Fruit fly (Drosophila melanogaster): Measurements from ENCODE around the gene Pomp.

The Pomp gene

dm6 chr2L:20802839-20803238, 15.4 kb downstream of the Pomp start (continued):
- TF ChIP-seq CG6175 (GFP tag; IDR thresholded peaks at IDR 0.05) (no peak), dmrt99B (tag; optimal IDR thresholded peaks at IDR 0.05) (peak; percentile 17), CG1647 (GFP tag; optimal IDR thresholded peaks at IDR 0.05) (no peak), Ssrp (tag; optimal IDR thresholded peaks at IDR 0.05) (no peak), sisA (GFP tag; IDR thresholded peaks at IDR 0.05) (peak; percentile 40), Camta (GFP tag; optimal IDR thresholded peaks at IDR 0.05) (no peak), dan (GFP tag; IDR thresholded peaks at IDR 0.05) (no peak), CG6689 (GFP tag; IDR thresholded peaks at IDR 0.05) (no peak), tll (GFP tag; optimal IDR thresholded peaks at IDR 0.05) (no peak), Hr39 (optimal IDR thresholded peaks at IDR 0.05) (no peak), Bdp1 (GFP tag; optimal IDR thresholded peaks at IDR 0.05) (no peak), jing (GFP tag; optimal IDR thresholded peaks at IDR 0.05) (no peak), Oaz (GFP tag; IDR thresholded peaks at IDR 0.05) (no peak), Kr (GFP tag; optimal IDR thresholded peaks at IDR 0.05) (no peak), HHEX (GFP tag; optimal IDR thresholded peaks at IDR 0.05) (no peak), wdn (GFP tag; IDR thresholded peaks at IDR 0.05) (no peak), CG17802 (tag; optimal IDR thresholded peaks at IDR 0.05) (no peak), sima (GFP tag; optimal IDR thresholded peaks at IDR 0.05) (no peak), eyg (GFP tag; optimal IDR thresholded peaks at IDR 0.05) (no peak), dpn (GFP tag; optimal IDR thresholded peaks at IDR 0.05) (no peak), C15 (GFP tag; IDR thresholded peaks at IDR 0.05) (no peak), ken (GFP tag; IDR thresholded peaks at IDR 0.05) (0 out of 3 replicates have a peak, but pooled peaks have one; percentile 49), pita (GFP tag; optimal IDR thresholded peaks at IDR 0.05) (no peak), hth (optimal IDR thresholded peaks at IDR 0.05) (no peak), stc (GFP tag; IDR thresholded peaks at IDR 0.05) (0 out of 2 replicates have a peak, but pooled peaks have one; percentile 28), seq (GFP tag; IDR thresholded peaks at IDR 0.05) (no peak; the same call in 1 of the 2 replicates), CG2116 (GFP tag; optimal IDR thresholded peaks at IDR 0.05) (no peak), CG10321 (GFP tag; IDR thresholded peaks at IDR 0.05) (no peak), CG13287 (GFP tag; IDR thresholded peaks at IDR 0.05; ENCODE audit: partially characterized antibody) (no peak), Max (GFP tag; optimal IDR thresholded peaks at IDR 0.05) (no peak), CG7963 (GFP tag; IDR thresholded peaks at IDR 0.05; ENCODE audit: partially characterized antibody) (no peak), CG1602 (GFP tag; optimal IDR thresholded peaks at IDR 0.05) (no peak), CG12104 (GFP tag; optimal IDR thresholded peaks at IDR 0.05) (no peak), ems (GFP tag; optimal IDR thresholded peaks at IDR 0.05) (no peak), CG1233 (GFP tag; optimal IDR thresholded peaks at IDR 0.05) (no peak), tna (GFP tag; IDR thresholded peaks at IDR 0.05; ENCODE audit: partially characterized antibody) (no peak), Awh (GFP tag; IDR thresholded peaks at IDR 0.05) (peak; percentile 17; the same call in 1 of the 2 replicates), CG31441 (GFP tag; IDR thresholded peaks at IDR 0.05) (no peak), corto (GFP tag; optimal IDR thresholded peaks at IDR 0.05) (no peak), unc-4 (GFP tag; IDR thresholded peaks at IDR 0.05; ENCODE audit: partially characterized antibody) (no peak), Jarid2 (GFP tag; optimal IDR thresholded peaks at IDR 0.05) (no peak), nerfin-2 (GFP tag; IDR thresholded peaks at IDR 0.05; ENCODE audit: partially characterized antibody) (no peak), CG11093 (GFP tag; IDR thresholded peaks at IDR 0.05) (no peak), sim (GFP tag; IDR thresholded peaks at IDR 0.05) (no peak), fd3F (GFP tag; optimal IDR thresholded peaks at IDR 0.05) (no peak), sens-2 (GFP tag; IDR thresholded peaks at IDR 0.05) (no peak), dysf (GFP tag; IDR thresholded peaks at IDR 0.05) (no peak), CG14860 (GFP tag; IDR thresholded peaks at IDR 0.05; ENCODE audit: partially characterized antibody) (no peak), CG8924 (tag; optimal IDR thresholded peaks at IDR 0.05) (no peak), Mes4 (GFP tag; optimal IDR thresholded peaks at IDR 0.05) (no peak), ranshi (GFP tag; IDR thresholded peaks at IDR 0.05) (no peak), CG17568 (GFP tag; optimal IDR thresholded peaks at IDR 0.05) (no peak)
